Worm (Caenorhabditis elegans) whole organism, late embryonic: ENCODE results near the gene sri-25.

Source experiments
- ceh-14 ChIP-seq: sonication (generic microtip); optimal IDR thresholded peaks from 2 replicates; lab custom pipeline; 2016; ENCODE audit warnings: missing genotype, missing genetic modification characterization, missing compliant biosample characterization
- ceh-2 ChIP-seq: sonication (generic microtip); optimal IDR thresholded peaks from 2 replicates; lab custom pipeline; 2016; ENCODE audit warnings: missing genotype, missing genetic modification characterization, missing compliant biosample characterization
- fkh-10 ChIP-seq: fragments of 150-350 bp; optimal IDR thresholded peaks from 2 replicates; lab custom pipeline; 2014; ENCODE audit warnings: missing biosample characterization, missing genetic modification reagents, missing genetic modification characterization
- lin-11 ChIP-seq: fragments of 200-800 bp; sonication (Bioruptor generic); optimal IDR thresholded peaks from 2 replicates; lab custom pipeline; 2018; ENCODE audit warnings: mild to moderate bottlenecking, missing genetic modification characterization, missing compliant biosample characterization

DNA sequence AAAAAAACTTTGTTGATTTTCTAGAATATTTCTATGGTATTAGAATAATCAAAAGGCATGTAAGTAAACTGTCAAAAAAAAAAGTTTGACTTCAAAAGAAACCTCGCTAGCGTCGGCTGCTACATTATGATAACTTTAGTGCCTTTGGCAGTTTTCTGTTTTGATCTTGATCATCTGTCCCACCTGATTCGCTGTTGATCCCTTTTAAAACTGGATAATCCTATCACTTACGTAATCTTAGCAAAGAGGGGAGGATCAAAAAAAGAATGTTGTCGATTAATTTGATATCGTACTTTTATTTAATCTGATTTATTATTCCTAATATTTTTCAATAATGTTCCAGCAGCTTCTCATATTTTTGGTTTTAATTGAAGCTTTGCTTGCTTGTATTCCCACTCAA, 43.1 kb downstream of the sri-25 start, which contains the start of gene M01B2.8:
- TF ChIP-seq ceh-14 (tag; lab: Kevin White, UChicago) (no peak), lin-11 (tag; lab: Kevin White, UChicago) (no peak), ceh-2 (tag; lab: Kevin White, UChicago) (no peak), fkh-10 (GFP tag; lab: Kevin White, UChicago) (no peak)
